Worm (Caenorhabditis elegans): ENCODE measurements around the gene T19E7.6.
A peak's percentile ranks its signal among the peaks of the same experiment; 100 is the strongest.

DNA sequence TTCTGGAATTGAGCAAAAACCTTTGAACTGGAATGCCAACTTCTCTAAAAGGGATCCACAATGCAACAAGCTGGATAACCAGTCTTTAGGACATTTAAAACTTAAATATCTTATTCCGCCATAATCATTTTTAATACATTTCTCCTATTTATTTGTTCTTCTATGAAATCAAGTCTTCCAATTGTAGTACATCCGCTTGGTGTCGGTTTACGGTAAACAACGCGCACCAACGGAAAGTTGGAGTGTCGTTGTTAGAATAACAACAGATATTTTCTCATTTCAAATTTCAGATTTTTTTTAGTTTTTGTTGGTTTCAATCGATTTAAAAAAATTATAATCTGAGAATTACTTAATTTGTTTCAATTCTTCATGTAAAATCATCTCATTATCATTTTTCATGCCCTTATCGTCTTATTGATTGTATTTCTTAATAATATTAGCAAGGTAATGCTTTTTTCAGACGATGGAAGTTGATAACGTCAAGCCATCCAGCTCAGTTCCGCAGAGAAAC, 20.2 kb downstream of the T19E7.6 start, which contains the start of gene csn-5:
- no peak for TF ChIP-seq mel-28 (tag; optimal IDR thresholded peaks at IDR 0.05; ENCODE audit: borderline replicate concordance)
- no peak for TF ChIP-seq attf-6 (GFP tag; IDR thresholded peaks at IDR 0.05)
- no peak for TF ChIP-seq zim-3 (tag; optimal IDR thresholded peaks at IDR 0.05)
- TF ChIP-seq ama-1 (optimal IDR thresholded peaks at IDR 0.05): no peak
- TF ChIP-seq ama-1 (GFP tag; optimal IDR thresholded peaks at IDR 0.05): no peak
- no peak for TF ChIP-seq F39B2.1 (GFP tag; IDR thresholded peaks at IDR 0.05)
- TF ChIP-seq unc-62 (GFP tag; optimal IDR thresholded peaks at IDR 0.05): no peak
- TF ChIP-seq nfyb-1 (GFP tag; IDR thresholded peaks at IDR 0.05): no peak
- TF ChIP-seq bed-2 (GFP tag; IDR thresholded peaks at IDR 0.05): no peak
- no peak for TF ChIP-seq snpc-4 (GFP tag; optimal IDR thresholded peaks at IDR 0.05)
- TF ChIP-seq snpc-4 (tag; optimal IDR thresholded peaks at IDR 0.05): peak in 1 of 4 experiments; percentile 6
- no peak for TF ChIP-seq lin-35 (GFP tag; optimal IDR thresholded peaks at IDR 0.05)
- no peak for TF ChIP-seq B0019.2 (GFP tag; conservative IDR thresholded peaks at IDR 0.05)
- TF ChIP-seq F37B4.10 (GFP tag; IDR thresholded peaks at IDR 0.05): no peak

All from whole organism, young adult.